Worm (Caenorhabditis elegans): ENCODE data around the gene D1054.8.

D1054.8 gene

DNA sequence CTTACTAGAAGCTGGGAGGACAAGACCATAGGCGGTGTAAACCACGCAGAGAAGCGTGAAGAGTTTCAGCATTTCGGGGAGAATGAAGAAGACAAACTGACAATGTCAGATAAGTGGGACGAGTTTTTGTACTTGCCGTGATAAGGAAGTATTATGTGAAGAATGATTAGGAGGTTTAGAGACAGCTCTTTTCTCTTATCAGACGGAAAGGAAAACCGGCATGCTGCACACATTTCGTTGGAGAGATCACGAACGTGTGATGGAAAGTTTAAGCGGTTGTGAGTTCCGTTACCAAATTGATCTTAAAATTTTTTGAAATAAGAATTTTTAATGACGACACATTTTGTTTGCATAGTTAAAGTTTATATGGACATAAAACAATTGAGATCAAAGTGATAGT is 33.5 kb upstream of the D1054.8 start, which contains the start of gene F28H7.3:
Gene F28H7.3 (minus strand): TSS at position 159 of the 400 bp plus-strand sequence.
- TF ChIP-seq unc-62 (GFP tag; optimal IDR thresholded peaks at IDR 0.05) (no peak), drap-1 (GFP tag; optimal IDR thresholded peaks at IDR 0.05) (no peak), nhr-28 (tag; optimal IDR thresholded peaks at IDR 0.05) (no peak), ces-1 (GFP tag; optimal IDR thresholded peaks at IDR 0.05) (no peak), cnd-1 (tag; optimal IDR thresholded peaks at IDR 0.05) (no peak), tbx-8 (GFP tag; optimal IDR thresholded peaks at IDR 0.05) (no peak)

- TF ChIP-seq blmp-1 (tag; optimal IDR thresholded peaks at IDR 0.05), result no peak
- no peak for TF ChIP-seq hlh-1 (tag; optimal IDR thresholded peaks at IDR 0.05)
- TF ChIP-seq lsy-2 (tag; optimal IDR thresholded peaks at IDR 0.05), result no peak
- no peak for TF ChIP-seq nhr-76 (tag; optimal IDR thresholded peaks at IDR 0.05)
- no peak for TF ChIP-seq lin-32 (GFP tag; optimal IDR thresholded peaks at IDR 0.05)
- no peak for TF ChIP-seq nhr-28 (tag; optimal IDR thresholded peaks at IDR 0.05)
- no peak for TF ChIP-seq pha-4 (tag; optimal IDR thresholded peaks at IDR 0.05)
- no peak for TF ChIP-seq mls-2 (tag; optimal IDR thresholded peaks at IDR 0.05)
- no peak for TF ChIP-seq unc-39 (tag; optimal IDR thresholded peaks at IDR 0.05)
- TF ChIP-seq zip-8 (tag; optimal IDR thresholded peaks at IDR 0.05), result no peak
- TF ChIP-seq bed-3 (GFP tag; optimal IDR thresholded peaks at IDR 0.05), result no peak
- TF ChIP-seq drap-1 (GFP tag; optimal IDR thresholded peaks at IDR 0.05), result no peak
- TF ChIP-seq elt-1 (tag; optimal IDR thresholded peaks at IDR 0.05; ENCODE audit: borderline replicate concordance, insufficient read depth), result no peak
- TF ChIP-seq ham-2 (GFP tag; optimal IDR thresholded peaks at IDR 0.05), result no peak
Measured at ce11 chrV:10754050-10754449, 30.1 kb upstream of the D1054.8 start, which contains the start of gene F28H7.7. Gene F28H7.7, minus strand, starts transcription at chrV:10754150.

ce11 chrV:10756698-10757097 is 27.4 kb upstream of the D1054.8 start, which contains the start of gene irld-6:
Gene irld-6, minus strand, starts transcription at chrV:10756798.
- no peak for TF ChIP-seq hlh-1 (tag; optimal IDR thresholded peaks at IDR 0.05)
- TF ChIP-seq mab-5 (tag; optimal IDR thresholded peaks at IDR 0.05), result no peak
- no peak for TF ChIP-seq unc-62 (GFP tag; optimal IDR thresholded peaks at IDR 0.05)
- TF ChIP-seq pha-4 (tag; optimal IDR thresholded peaks at IDR 0.05), result no peak
- no peak for TF ChIP-seq snpc-4 (tag; optimal IDR thresholded peaks at IDR 0.05)
- no peak for TF ChIP-seq nhr-76 (tag; optimal IDR thresholded peaks at IDR 0.05)
- TF ChIP-seq tbx-8 (GFP tag; optimal IDR thresholded peaks at IDR 0.05), result no peak
- TF ChIP-seq blmp-1 (tag; optimal IDR thresholded peaks at IDR 0.05), result no peak
- no peak for TF ChIP-seq nhr-2 (tag; optimal IDR thresholded peaks at IDR 0.05)
- TF ChIP-seq sptf-1 (tag; optimal IDR thresholded peaks at IDR 0.05), result no peak
- TF ChIP-seq elt-1 (tag; optimal IDR thresholded peaks at IDR 0.05; ENCODE audit: borderline replicate concordance, insufficient read depth), result no peak
- TF ChIP-seq ces-1 (GFP tag; optimal IDR thresholded peaks at IDR 0.05), result no peak
- no peak for TF ChIP-seq ceh-39 (tag; optimal IDR thresholded peaks at IDR 0.05)
- no peak for TF ChIP-seq ceh-43 (GFP tag; optimal IDR thresholded peaks at IDR 0.05)
- TF ChIP-seq M03D4.4 (tag; optimal IDR thresholded peaks at IDR 0.05), result no peak
- TF ChIP-seq unc-120 (tag; optimal IDR thresholded peaks at IDR 0.05; ENCODE audit: poor library complexity, severe bottlenecking), result no peak
- no peak for TF ChIP-seq sem-2 (GFP tag; optimal IDR thresholded peaks at IDR 0.05)
- TF ChIP-seq zip-8 (tag; optimal IDR thresholded peaks at IDR 0.05), result no peak
- no peak for TF ChIP-seq flh-1 (GFP tag; optimal IDR thresholded peaks at IDR 0.05)

ce11 chrV:10757128-10757527 is 27.0 kb upstream of the D1054.8 start:
- TF ChIP-seq flh-1 (GFP tag; optimal IDR thresholded peaks at IDR 0.05) (no peak), unc-120 (tag; optimal IDR thresholded peaks at IDR 0.05; ENCODE audit: poor library complexity, severe bottlenecking) (no peak), mep-1 (tag; optimal IDR thresholded peaks at IDR 0.05) (no peak), nhr-28 (tag; optimal IDR thresholded peaks at IDR 0.05) (no peak), lin-32 (GFP tag; optimal IDR thresholded peaks at IDR 0.05) (no peak), M03D4.4 (tag; optimal IDR thresholded peaks at IDR 0.05) (no peak), hlh-1 (tag; optimal IDR thresholded peaks at IDR 0.05) (no peak), elt-3 (tag; optimal IDR thresholded peaks at IDR 0.05) (no peak)

ce11 chrV:10758658-10759057 is 25.5 kb upstream of the D1054.8 start, which contains the start of gene F28H7.8:
Gene F28H7.8, plus strand, starts transcription at chrV:10758958.
- TF ChIP-seq mab-5 (tag; optimal IDR thresholded peaks at IDR 0.05) (no peak), nhr-12 (tag; optimal IDR thresholded peaks at IDR 0.05) (no peak), ces-1 (GFP tag; optimal IDR thresholded peaks at IDR 0.05) (no peak), bed-3 (GFP tag; optimal IDR thresholded peaks at IDR 0.05) (no peak), nhr-28 (tag; optimal IDR thresholded peaks at IDR 0.05) (no peak), elt-3 (tag; optimal IDR thresholded peaks at IDR 0.05) (no peak), ceh-43 (GFP tag; optimal IDR thresholded peaks at IDR 0.05) (no peak), ceh-39 (tag; optimal IDR thresholded peaks at IDR 0.05) (no peak)

Measured in whole organism, mixed stage, embryonic.